Worm (Caenorhabditis elegans) whole organism, L4 larva: ENCODE measurements around the gene pho-12.

Experiments used
- unc-62 ChIP-seq, 3 experiments: fragments of 150-350 bp in 1 of 3; sonication (generic microtip); optimal IDR thresholded peaks in 2 of 3; peaks in 1 of 3; 1 replicate in 1 of 3; 2 replicates in 2 of 3; lab custom pipeline; 2014 to 2017; ENCODE audit warnings: missing biosample characterization in 3 of 3, missing genetic modification characterization in 3 of 3, missing genetic modification reagents in 3 of 3, missing genotype in 1 of 3
- ztf-7 ChIP-seq: fragments of 150-350 bp; optimal IDR thresholded peaks from 2 replicates; lab custom pipeline; 2014; ENCODE audit warnings: missing biosample characterization, missing genetic modification characterization

- TF ChIP-seq ztf-7 (tag; lab: Kevin White, UChicago) (no peak), unc-62 (GFP tag; optimal IDR thresholded peaks at IDR 0.05 in 1 of 2; lab: Kevin White, UChicago) (no peak), unc-62 (tag; optimal IDR thresholded peaks at IDR 0.05; lab: Kevin White, UChicago) (no peak)
These were observed 3.3 kb downstream of the pho-12 start for ce11 chrII:5057315-5057714.
